Worm (Caenorhabditis elegans): ENCODE results near the gene M110.9.

DNA sequence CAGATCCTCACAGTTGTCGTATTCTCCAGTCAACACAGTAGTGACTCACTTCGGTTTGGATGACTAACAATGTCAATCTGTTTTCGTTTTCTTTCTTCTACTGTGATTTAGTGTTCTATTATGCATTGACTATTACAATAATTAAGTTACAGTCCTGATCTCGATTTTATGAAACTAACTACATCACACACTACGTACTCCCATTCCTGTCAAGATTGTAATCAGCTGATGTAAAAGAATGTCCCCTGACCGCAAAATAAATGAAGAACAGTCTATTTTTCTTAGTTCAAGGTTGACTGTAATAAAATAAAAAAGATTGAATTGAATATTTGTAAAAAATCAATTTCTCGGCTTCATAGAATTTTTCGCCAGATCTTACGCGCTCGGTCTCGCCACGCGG, 5.7 kb upstream of the M110.9 start:
- TF ChIP-seq nhr-11 (tag; optimal IDR thresholded peaks at IDR 0.05) (no peak), syd-9 (tag; optimal IDR thresholded peaks at IDR 0.05) (no peak), pha-4 (tag; optimal IDR thresholded peaks at IDR 0.05) (no peak), che-1 (tag; optimal IDR thresholded peaks at IDR 0.05) (no peak), eyg-1 (tag; optimal IDR thresholded peaks at IDR 0.05) (no peak)

Data from whole organism, late embryonic.